Worm (Caenorhabditis elegans) whole organism, L4 larva: Measurements from ENCODE around the gene rbm-34.

Experiments
- R02D3.7 ChIP-seq: fragments of 150-350 bp; sonication (generic microtip); optimal IDR thresholded peaks from 3 replicates; lab custom pipeline; 2014; ENCODE audit warnings: missing biosample characterization, missing genetic modification characterization
- attf-4 ChIP-seq: sonication (generic microtip); optimal IDR thresholded peaks from 3 replicates; lab custom pipeline; 2017; ENCODE audit warnings: missing biosample characterization, missing genetic modification characterization
- ceh-28 ChIP-seq: fragments of 150-350 bp; optimal IDR thresholded peaks from 2 replicates; lab custom pipeline; 2014; ENCODE audit warnings: missing biosample characterization, missing genetic modification reagents, missing genetic modification characterization
- ceh-32 ChIP-seq: sonication (generic microtip); optimal IDR thresholded peaks from 2 replicates; lab custom pipeline; 2016; ENCODE audit warnings: mild to moderate bottlenecking, missing genetic modification characterization, missing compliant biosample characterization; ENCODE audit not compliant: poor library complexity
- dpl-1 ChIP-seq: fragments of 150-350 bp; optimal IDR thresholded peaks from 2 replicates; lab custom pipeline; 2014; ENCODE audit warnings: missing biosample characterization, missing genetic modification reagents, missing genetic modification characterization
- jun-1 ChIP-seq: fragments of 150-350 bp; optimal IDR thresholded peaks from 2 replicates; lab custom pipeline; 2014; ENCODE audit warnings: missing biosample characterization, missing genetic modification reagents, missing genetic modification characterization
- nhr-237 ChIP-seq: sonication (generic microtip); optimal IDR thresholded peaks from 2 replicates; lab custom pipeline; 2017; ENCODE audit warnings: missing biosample characterization, missing genetic modification characterization
- nhr-77 ChIP-seq: fragments of 150-350 bp; optimal IDR thresholded peaks from 2 replicates; lab custom pipeline; 2014; ENCODE audit warnings: missing biosample characterization, missing genetic modification characterization
- spr-3 ChIP-seq: fragments of 200-800 bp; sonication (Bioruptor generic); optimal IDR thresholded peaks from 2 replicates; lab custom pipeline; 2018; ENCODE audit warnings: mild to moderate bottlenecking, missing genetic modification characterization, missing compliant biosample characterization
- unc-62 ChIP-seq, 3 experiments: fragments of 150-350 bp in 1 of 3; sonication (generic microtip); optimal IDR thresholded peaks in 2 of 3; peaks in 1 of 3; 1 replicate in 1 of 3; 2 replicates in 2 of 3; lab custom pipeline; 2014 to 2017; ENCODE audit warnings: missing biosample characterization in 3 of 3, missing genetic modification characterization in 3 of 3, missing genetic modification reagents in 3 of 3, missing genotype in 1 of 3

DNA sequence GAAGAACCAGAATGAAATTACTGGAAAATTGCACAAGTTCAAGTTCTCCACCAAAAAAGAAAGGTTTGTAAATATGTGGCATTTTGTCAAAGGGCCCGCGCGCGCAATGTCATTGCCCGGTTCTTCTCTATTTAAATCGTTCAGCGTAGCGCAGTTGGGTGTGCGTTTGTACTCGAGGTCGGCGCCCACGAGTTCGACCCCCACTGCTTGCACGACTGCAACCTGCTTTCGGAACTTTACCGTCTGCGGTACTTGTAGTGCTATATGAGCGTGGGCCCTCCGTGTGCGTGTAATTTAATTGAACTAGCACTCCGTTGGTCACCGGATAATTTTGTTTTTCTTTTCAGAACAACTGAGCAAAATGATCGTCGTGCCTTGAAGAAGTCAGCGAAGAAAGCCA is 1.3 kb downstream of the rbm-34 start:
- TF ChIP-seq R02D3.7 (tag; lab: Kevin White, UChicago) (no peak), ceh-28 (tag; lab: Kevin White, UChicago) (no peak), unc-62 (GFP tag; optimal IDR thresholded peaks at IDR 0.05 in 1 of 2; lab: Kevin White, UChicago) (no peak), unc-62 (tag; optimal IDR thresholded peaks at IDR 0.05; lab: Kevin White, UChicago) (no peak), spr-3 (GFP tag; lab: Kevin White, UChicago) (peak; percentile 79), nhr-237 (tag; lab: Kevin White, UChicago) (peak; percentile 17), attf-4 (no peak), ceh-32 (tag; lab: Kevin White, UChicago) (no peak), nhr-77 (tag; lab: Kevin White, UChicago) (peak; percentile 43), dpl-1 (GFP tag; lab: Kevin White, UChicago) (peak; percentile 48), jun-1 (tag; lab: Kevin White, UChicago) (peak; percentile 11)
